Fruit fly (Drosophila melanogaster) whole organism, pupa: Measurements from ENCODE around the gene ND-30.
A peak's percentile ranks its signal among the peaks of the same experiment; 100 is the strongest.

Source experiments
- CG10348 ChIP-seq: fragments of 200-800 bp; sonication (Bioruptor generic); IDR thresholded peaks from 2 replicates; pipeline ENCODE4 v1.3.6; 2022; ENCODE audit warnings: missing biosample characterization, missing genetic modification characterization
- CG12605 ChIP-seq: fragments of 200-800 bp; sonication (Bioruptor generic); IDR thresholded peaks from 2 replicates; pipeline ENCODE4 v1.3.6; 2022; ENCODE audit warnings: missing biosample characterization, missing genetic modification characterization
- CG13204 ChIP-seq: fragments of 200-800 bp; sonication (Bioruptor generic); optimal IDR thresholded peaks from 2 replicates; lab custom pipeline; 2018; ENCODE audit warnings: missing biosample characterization, mild to moderate bottlenecking, missing genetic modification characterization, moderate library complexity
- CG14655 ChIP-seq: fragments of 200-800 bp; sonication (Bioruptor generic); optimal IDR thresholded peaks from 3 replicates; lab custom pipeline; 2017; ENCODE audit warnings: mild to moderate bottlenecking, missing biosample characterization, missing genetic modification reagents, missing genetic modification characterization
- CG15710 ChIP-seq: fragments of 200-800 bp; sonication (Bioruptor generic); optimal IDR thresholded peaks from 2 replicates; lab custom pipeline; 2018; ENCODE audit warnings: missing biosample characterization, mild to moderate bottlenecking, missing genetic modification characterization, moderate library complexity
- CG17806 ChIP-seq: fragments of 200-800 bp; sonication (Bioruptor generic); optimal IDR thresholded peaks from 2 replicates; lab custom pipeline; 2018; ENCODE audit warnings: missing biosample characterization, mild to moderate bottlenecking, missing genetic modification characterization, moderate library complexity
- CG34367 ChIP-seq: fragments of 200-800 bp; sonication (Bioruptor generic); optimal IDR thresholded peaks from 2 replicates; lab custom pipeline; 2018; ENCODE audit warnings: missing biosample characterization, mild to moderate bottlenecking, missing genetic modification characterization
- CG4496 ChIP-seq: fragments of 200-800 bp; sonication (Bioruptor generic); IDR thresholded peaks from 3 replicates; pipeline ENCODE4 v1.3.6; 2022; ENCODE audit warnings: missing biosample characterization, missing genetic modification characterization
- CG8159 ChIP-seq: fragments of 200-800 bp; sonication (Bioruptor generic); optimal IDR thresholded peaks from 3 replicates; lab custom pipeline; 2018; ENCODE audit warnings: missing biosample characterization, mild to moderate bottlenecking, missing genetic modification characterization, moderate library complexity
- CG8301 ChIP-seq: fragments of 200-800 bp; sonication (Bioruptor generic); optimal IDR thresholded peaks from 2 replicates; lab custom pipeline; 2018; ENCODE audit warnings: missing biosample characterization, mild to moderate bottlenecking, missing genetic modification characterization
- CG9948 ChIP-seq: fragments of 200-800 bp; sonication (Bioruptor generic); optimal IDR thresholded peaks from 2 replicates; lab custom pipeline; 2018; ENCODE audit warnings: missing biosample characterization, mild to moderate bottlenecking, missing genetic modification characterization, moderate library complexity
- D1 ChIP-seq: fragments of 200-800 bp; sonication (Bioruptor generic); optimal IDR thresholded peaks from 2 replicates; lab custom pipeline; 2018; ENCODE audit warnings: missing biosample characterization, mild to moderate bottlenecking, missing genetic modification characterization, moderate library complexity
- EcR ChIP-seq: fragments of 200-800 bp; sonication (Bioruptor generic); optimal IDR thresholded peaks from 3 replicates; lab custom pipeline; 2019; ENCODE audit warnings: missing biosample characterization, missing genetic modification characterization, mild to moderate bottlenecking, moderate library complexity, missing genetic modification reagents
- Ets98B ChIP-seq: fragments of 200-800 bp; sonication (Bioruptor generic); IDR thresholded peaks from 2 replicates; pipeline ENCODE4 v1.3.6; 2022; ENCODE audit warnings: missing biosample characterization, missing genetic modification characterization
- Pif1A ChIP-seq: fragments of 200-800 bp; sonication (Bioruptor generic); optimal IDR thresholded peaks from 3 replicates; lab custom pipeline; 2016; ENCODE audit warnings: missing biosample characterization, missing genetic modification characterization
- Pif1B ChIP-seq: fragments of 200-800 bp; sonication (Bioruptor generic); optimal IDR thresholded peaks from 3 replicates; lab custom pipeline; 2016; ENCODE audit warnings: missing biosample characterization, missing genetic modification characterization
- Snoo ChIP-seq: fragments of 200-800 bp; sonication (Bioruptor generic); optimal IDR thresholded peaks from 3 replicates; lab custom pipeline; 2017; ENCODE audit warnings: missing biosample characterization, mild to moderate bottlenecking, missing genetic modification characterization, inconsistent platforms
- fd96Ca ChIP-seq: fragments of 200-800 bp; sonication (Bioruptor generic); IDR thresholded peaks from 3 replicates; pipeline ENCODE4 v1.3.6; 2022; ENCODE audit warnings: missing biosample characterization, missing genetic modification characterization
- gl ChIP-seq: fragments of 200-800 bp; sonication (Bioruptor generic); optimal IDR thresholded peaks from 2 replicates; lab custom pipeline; 2018; ENCODE audit warnings: missing biosample characterization, mild to moderate bottlenecking, missing genetic modification characterization
- rn ChIP-seq: fragments of 200-800 bp; sonication (Bioruptor generic); IDR thresholded peaks from 2 replicates; pipeline ENCODE4 v1.3.6; 2022; ENCODE audit warnings: missing biosample characterization, missing genetic modification characterization

The ND-30 gene

DNA sequence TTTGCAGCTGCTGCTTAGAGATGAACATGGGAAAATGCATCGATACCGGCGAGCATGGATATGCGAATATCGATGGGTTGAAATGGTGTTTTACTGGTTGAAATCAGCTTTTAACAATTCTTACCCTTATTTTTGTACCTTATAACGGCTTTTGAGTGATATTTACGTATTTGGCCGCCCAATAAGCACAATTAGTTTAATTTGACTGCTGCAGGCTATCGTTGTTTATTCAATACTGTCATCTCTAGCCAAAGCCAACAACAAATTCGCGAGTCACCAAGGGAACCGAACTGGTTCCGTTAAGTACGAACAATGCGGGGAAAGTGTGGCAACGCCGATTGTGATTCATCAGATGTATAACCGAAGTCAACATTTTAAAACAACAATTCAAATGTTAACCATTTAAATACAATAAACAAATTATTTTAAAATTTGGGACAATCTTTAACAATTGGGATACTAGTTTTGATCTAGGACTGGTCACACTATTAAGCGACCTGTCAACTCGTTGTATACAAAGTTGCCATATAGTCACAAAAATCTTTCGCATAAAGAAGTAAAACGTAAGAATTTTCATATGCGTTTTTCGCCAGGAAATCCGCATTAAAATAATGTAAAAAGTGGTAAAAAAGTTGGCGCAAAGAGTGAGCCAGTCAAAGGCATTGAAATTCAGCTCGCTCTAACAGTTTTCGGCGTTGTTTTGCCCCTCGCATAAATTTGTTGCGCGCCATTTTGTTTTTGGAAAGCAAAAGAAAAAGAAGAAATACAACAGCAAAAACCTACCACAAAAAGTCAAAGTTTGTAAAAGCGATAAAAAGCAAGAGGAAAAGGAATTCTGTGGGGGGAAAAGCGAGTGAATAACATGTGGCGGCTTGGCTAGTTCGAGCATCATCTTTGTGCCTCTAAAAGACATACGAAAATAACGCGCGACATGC is 11.0 kb downstream of the ND-30 start, which contains the start of the genes Usp5 and BtbVII:
Gene Usp5, minus strand, starts transcription at position 234 of the 935 bp plus-strand sequence.
Gene BtbVII, plus strand, starts transcription at position 522 of the 935 bp plus-strand sequence.
- peak; percentile 69 for TF ChIP-seq fd96Ca (GFP tag; lab: Robert Waterston, UW)
- TF ChIP-seq Ets98B (GFP tag; lab: Robert Waterston, UW): no peak
- TF ChIP-seq CG12605: peak; percentile 22; the same call in 1 of the 2 replicates
- TF ChIP-seq EcR (GFP tag; lab: Kevin White, UChicago): no peak
- TF ChIP-seq gl (tag; lab: Kevin White, UChicago): peak; percentile 56
- TF ChIP-seq CG14655 (GFP tag; lab: Kevin White, UChicago): no peak
- TF ChIP-seq CG4496 (GFP tag; lab: Robert Waterston, UW): peak; percentile 15; the same call in 1 of the 3 replicates
- peak; percentile 48 for TF ChIP-seq CG8159 (tag; lab: Kevin White, UChicago)
- TF ChIP-seq Pif1B (GFP tag; lab: Kevin White, UChicago): peak; percentile 10
- peak; percentile 25 for TF ChIP-seq Snoo (tag; lab: Kevin White, UChicago)
- TF ChIP-seq CG8301 (tag; lab: Kevin White, UChicago): peak; percentile 44
- TF ChIP-seq Pif1A: no peak
- peak; percentile 26 for TF ChIP-seq CG15710 (tag; lab: Kevin White, UChicago)
- TF ChIP-seq CG34367 (tag; lab: Kevin White, UChicago): peak; percentile 24
- TF ChIP-seq CG9948 (tag; lab: Kevin White, UChicago): peak; percentile 27

dm6 chr3L:3143383-3143962 is 15.9 kb downstream of the ND-30 start, which contains the start of the genes CG11537 and Alg2:
Gene CG11537, minus strand, starts transcription at chr3L:3143457.
Gene Alg2, plus strand, starts transcription at chr3L:3143808.
- TF ChIP-seq CG34367 (tag; lab: Kevin White, UChicago) (no peak), CG8159 (tag; lab: Kevin White, UChicago) (no peak), CG15710 (tag; lab: Kevin White, UChicago) (peak; percentile 50), Ets98B (GFP tag; lab: Robert Waterston, UW) (peak; percentile 25; the same call in 1 of the 2 replicates), CG4496 (GFP tag; lab: Robert Waterston, UW) (peak; percentile 32; the same call in 1 of the 3 replicates), Pif1B (GFP tag; lab: Kevin White, UChicago) (no peak), D1 (tag; lab: Kevin White, UChicago) (no peak)
- TF ChIP-seq, all 21 proteins: peak for 3

DNA sequence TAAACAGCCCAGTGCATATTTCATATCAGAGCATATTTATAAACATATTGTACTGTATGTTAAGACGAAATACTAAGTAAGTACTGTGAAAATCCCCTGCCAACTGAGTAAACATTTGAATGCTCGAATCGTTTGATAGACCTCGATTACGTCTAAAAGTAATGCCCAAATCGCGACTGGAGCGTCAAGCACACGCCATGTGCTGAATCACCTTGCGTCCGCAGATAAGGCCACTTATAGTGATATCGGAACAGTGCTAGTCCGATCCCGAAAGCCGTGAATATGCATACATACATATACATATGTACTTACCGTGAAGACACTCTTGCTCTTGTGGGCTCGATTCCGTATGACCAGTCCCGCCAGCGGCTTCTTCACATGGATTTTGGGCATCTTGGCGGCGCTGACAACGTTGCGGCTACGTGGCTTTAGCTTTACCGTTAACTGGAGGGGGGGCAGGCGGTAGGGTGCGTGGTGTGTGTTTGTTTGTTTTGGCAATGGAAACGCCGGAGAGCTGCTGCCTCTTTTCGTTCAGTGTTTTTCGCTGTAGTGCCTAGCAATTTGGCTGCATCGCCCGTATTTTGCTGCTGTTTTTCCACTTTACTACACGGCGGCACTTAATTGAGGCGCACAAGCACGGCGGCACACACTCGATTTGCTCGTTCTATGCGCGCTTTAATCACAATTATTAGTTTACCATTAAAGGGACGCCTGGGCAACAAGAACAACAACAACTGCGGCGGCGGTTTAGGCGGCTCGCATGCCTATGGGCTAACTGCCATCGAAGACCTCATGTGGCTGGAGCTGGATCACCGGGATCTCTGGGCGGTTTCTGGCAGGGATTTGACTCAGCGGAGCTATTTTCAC is 16.6 kb downstream of the ND-30 start:
- no peak for TF ChIP-seq Ets98B (GFP tag; lab: Robert Waterston, UW)
- TF ChIP-seq CG10348: no peak
- no peak for TF ChIP-seq rn (GFP tag; lab: Robert Waterston, UW)
- TF ChIP-seq Snoo (tag; lab: Kevin White, UChicago): no peak
- TF ChIP-seq CG4496 (GFP tag; lab: Robert Waterston, UW): no peak
- no peak for TF ChIP-seq CG34367 (tag; lab: Kevin White, UChicago)
- no peak for TF ChIP-seq CG9948 (tag; lab: Kevin White, UChicago)
- no peak for TF ChIP-seq CG12605
- no peak for TF ChIP-seq gl (tag; lab: Kevin White, UChicago)
- TF ChIP-seq CG8159 (tag; lab: Kevin White, UChicago): no peak
- TF ChIP-seq CG13204: no peak
- no peak for TF ChIP-seq CG8301 (tag; lab: Kevin White, UChicago)
- TF ChIP-seq Pif1A: no peak
- TF ChIP-seq CG17806 (tag; lab: Kevin White, UChicago): no peak

- TF ChIP-seq CG4496 (GFP tag; lab: Robert Waterston, UW): no peak
- TF ChIP-seq, all 21 proteins: peak for 0
Measured at dm6 chr3L:3141411-3141810, 18.0 kb downstream of the ND-30 start.

dm6 chr3L:3134064-3134545 is 25.3 kb downstream of the ND-30 start:
- TF ChIP-seq CG8159 (tag; lab: Kevin White, UChicago): no peak
- TF ChIP-seq EcR (GFP tag; lab: Kevin White, UChicago): no peak
- no peak for TF ChIP-seq fd96Ca (GFP tag; lab: Robert Waterston, UW)
- no peak for TF ChIP-seq CG17806 (tag; lab: Kevin White, UChicago)
- peak; percentile 41; the same call in 1 of the 2 replicates for TF ChIP-seq Ets98B (GFP tag; lab: Robert Waterston, UW)
- TF ChIP-seq CG12605: peak; percentile 33; the same call in 1 of the 2 replicates
- TF ChIP-seq Pif1A: peak; percentile 44
- peak; percentile 43 for TF ChIP-seq Pif1B (GFP tag; lab: Kevin White, UChicago)
- TF ChIP-seq CG4496 (GFP tag; lab: Robert Waterston, UW): 0 out of 3 replicates have a peak, but pooled peaks have one; percentile 33
